Fruit fly (Drosophila melanogaster): ENCODE data around the gene CG13108.

Gene CG13108

DNA sequence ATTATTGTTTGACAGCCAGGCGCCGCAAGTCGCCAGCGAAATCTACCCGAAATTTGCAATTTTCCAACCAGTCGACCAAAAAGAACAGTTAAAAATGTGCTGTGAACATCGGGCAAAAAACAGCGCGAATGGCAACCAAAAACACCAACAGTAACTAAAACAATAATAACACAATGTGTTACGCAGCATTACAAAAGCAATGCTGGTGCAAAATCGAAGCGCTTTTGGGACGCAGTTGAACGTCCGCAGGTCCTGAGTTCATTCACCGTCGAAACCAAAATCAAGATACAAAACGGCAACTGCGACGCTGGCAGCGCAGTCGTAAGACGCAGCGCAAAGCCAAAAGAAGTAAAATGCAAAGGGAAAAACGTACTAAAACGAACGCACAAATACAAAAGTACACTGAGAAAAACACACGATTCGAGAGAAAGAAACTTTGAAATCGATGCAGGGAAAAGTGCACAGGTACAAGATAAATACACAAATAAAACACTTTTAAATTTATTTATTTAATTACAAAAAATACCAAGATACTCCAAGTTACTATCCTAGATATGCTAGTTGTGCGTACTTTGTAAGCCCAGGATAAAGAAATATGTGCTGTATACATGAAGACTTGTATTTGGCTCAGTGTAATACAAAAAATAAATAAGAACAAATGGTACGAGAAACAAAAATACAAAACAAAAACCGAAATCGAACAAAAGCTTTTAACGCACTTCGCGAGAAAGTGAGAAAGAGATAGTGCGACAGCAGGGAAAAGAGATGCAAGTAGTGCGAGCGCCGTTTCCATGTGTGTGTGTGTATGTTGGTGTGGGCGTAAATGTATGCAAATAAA lies 47.0 kb downstream of the CG13108 start:
- TF ChIP-seq CG17801 (GFP tag; optimal IDR thresholded peaks at IDR 0.05; ENCODE audit: partially characterized antibody) = peak; percentile 83

DNA sequence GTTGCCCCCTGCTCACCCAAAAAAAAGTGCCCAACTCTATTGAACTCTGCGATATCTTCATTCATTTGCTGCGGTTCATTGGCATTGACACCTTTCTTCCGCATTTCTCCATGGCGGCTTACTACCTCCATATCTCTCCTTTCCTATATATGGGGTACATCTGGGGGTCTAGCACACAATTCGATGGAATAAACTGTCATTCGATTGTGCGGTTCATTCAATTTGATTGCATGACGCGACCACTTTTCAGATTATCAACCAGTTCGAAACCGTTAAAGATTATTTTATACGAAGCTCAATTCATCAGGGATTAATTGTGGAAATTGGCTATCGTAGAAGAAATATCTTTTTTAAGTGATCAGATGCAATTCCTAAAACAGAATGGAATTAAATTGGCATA lies 49.6 kb downstream of the CG13108 start:
- no peak for TF ChIP-seq CG17801 (GFP tag; optimal IDR thresholded peaks at IDR 0.05; ENCODE audit: partially characterized antibody)

Measured in ovary, adult (tissue).